Fruit fly (Drosophila melanogaster): ENCODE measurements around the gene Hsp60B.

DNA sequence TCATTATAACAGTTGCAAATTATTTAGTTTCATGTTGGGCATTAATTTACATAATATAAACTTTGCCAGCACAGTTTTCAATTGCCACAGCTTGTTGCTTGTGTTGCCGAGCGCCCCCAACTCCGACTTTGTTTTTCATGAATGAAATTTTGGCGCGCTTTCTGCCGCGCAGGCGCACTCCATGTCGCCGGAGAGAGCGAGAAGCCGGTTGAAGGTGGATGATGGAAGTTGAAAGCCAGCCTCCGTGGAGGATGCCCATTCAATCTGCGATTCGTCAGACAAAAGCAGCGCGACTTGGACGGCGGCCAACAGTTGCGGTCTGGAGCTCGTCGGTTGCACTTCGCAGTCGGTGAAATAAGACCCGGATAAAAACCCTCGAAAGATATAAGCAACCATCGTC is 22.1 kb downstream of the Hsp60B start:
- TF ChIP-seq kay (GFP tag; ENCODE audit: borderline replicate concordance), result no peak
- no peak for TF ChIP-seq CG33017 (tag; optimal IDR thresholded peaks at IDR 0.05)
- TF ChIP-seq ovo (GFP tag; optimal IDR thresholded peaks at IDR 0.05), result no peak
- no peak for TF ChIP-seq CG7101 (tag; optimal IDR thresholded peaks at IDR 0.05)
